Worm (Caenorhabditis elegans): ENCODE measurements around the gene F19H6.4.

F19H6.4 gene

ce11 chrX:12362951-12363486, 2.5 kb upstream of the F19H6.4 start:
- peak; percentile 49 for TF ChIP-seq F13C5.2 (tag; optimal IDR thresholded peaks at IDR 0.05)
- TF ChIP-seq hmg-4 (GFP tag; optimal IDR thresholded peaks at IDR 0.05), result no peak

ce11 chrX:12364804-12365203, 684 bp upstream of the F19H6.4 start, which contains the start of gene F19H6.5:
TSS of gene F19H6.5 (minus strand) at chrX:12364904.
- no peak for TF ChIP-seq B0310.2 (tag; optimal IDR thresholded peaks at IDR 0.05)
- no peak for TF ChIP-seq hmg-4 (GFP tag; optimal IDR thresholded peaks at IDR 0.05)
- TF ChIP-seq pes-1 (GFP tag; IDR thresholded peaks at IDR 0.05), result no peak
- TF ChIP-seq tra-4 (tag; optimal IDR thresholded peaks at IDR 0.05), result no peak
- TF ChIP-seq scrt-1 (GFP tag; IDR thresholded peaks at IDR 0.05), result no peak

- no peak for TF ChIP-seq tra-4 (tag; optimal IDR thresholded peaks at IDR 0.05)
- peak; percentile 55 for TF ChIP-seq ceh-13 (GFP tag; optimal IDR thresholded peaks at IDR 0.05)
- TF ChIP-seq ets-7 (tag; optimal IDR thresholded peaks at IDR 0.05), result peak; percentile 26
- peak; percentile 39 for TF ChIP-seq B0310.2 (tag; optimal IDR thresholded peaks at IDR 0.05)
- TF ChIP-seq hmg-4 (GFP tag; optimal IDR thresholded peaks at IDR 0.05), result peak; percentile 66
- no peak; the same call in none of the 2 replicates for TF ChIP-seq pes-1 (GFP tag; IDR thresholded peaks at IDR 0.05)
- peak; percentile 47 for TF ChIP-seq hnd-1 (tag; optimal IDR thresholded peaks at IDR 0.05)
- TF ChIP-seq F13C5.2 (tag; optimal IDR thresholded peaks at IDR 0.05), result peak; percentile 84
- TF ChIP-seq sea-1 (GFP tag; conservative IDR thresholded peaks at IDR 0.05), result peak; percentile 71; the same call in 1 of the 2 replicates
- TF ChIP-seq aly-1 (tag; optimal IDR thresholded peaks at IDR 0.05), result peak; percentile 59
- peak; percentile 80 for TF ChIP-seq scrt-1 (GFP tag; IDR thresholded peaks at IDR 0.05)
- peak; percentile 82 for TF ChIP-seq tbx-11 (GFP tag; IDR thresholded peaks at IDR 0.05)
- TF ChIP-seq tbx-37 (GFP tag; conservative IDR thresholded peaks at IDR 0.05), result peak; percentile 60; the same call in 1 of the 2 replicates
- peak; percentile 60 for TF ChIP-seq ceh-36 (tag; optimal IDR thresholded peaks at IDR 0.05)
- TF ChIP-seq hmbx-1 (tag; optimal IDR thresholded peaks at IDR 0.05), result peak; percentile 39
- peak; percentile 84 for TF ChIP-seq flt-1 (GFP tag; IDR thresholded peaks at IDR 0.05)
- TF ChIP-seq ama-1 (optimal IDR thresholded peaks at IDR 0.05), result no peak
Observed at ce11 chrX:12367498-12367897, 2.0 kb downstream of the F19H6.4 start.

- no peak for TF ChIP-seq ets-7 (tag; optimal IDR thresholded peaks at IDR 0.05)
- no peak for TF ChIP-seq B0310.2 (tag; optimal IDR thresholded peaks at IDR 0.05)
- no peak for TF ChIP-seq sea-1 (GFP tag; conservative IDR thresholded peaks at IDR 0.05)
- TF ChIP-seq F13C5.2 (tag; optimal IDR thresholded peaks at IDR 0.05), result no peak
- TF ChIP-seq hmbx-1 (tag; optimal IDR thresholded peaks at IDR 0.05), result no peak
- TF ChIP-seq hmg-4 (GFP tag; optimal IDR thresholded peaks at IDR 0.05), result no peak
- no peak for TF ChIP-seq pes-1 (GFP tag; IDR thresholded peaks at IDR 0.05)
- no peak for TF ChIP-seq ceh-36 (tag; optimal IDR thresholded peaks at IDR 0.05)
- no peak for TF ChIP-seq ama-1 (optimal IDR thresholded peaks at IDR 0.05)
- TF ChIP-seq tbx-37 (GFP tag; conservative IDR thresholded peaks at IDR 0.05), result no peak
Observed at ce11 chrX:12371321-12371720, 5.8 kb downstream of the F19H6.4 start, which contains the start of gene rif-1.2. TSS of gene rif-1.2 (minus strand) at chrX:12371421.

- TF ChIP-seq tra-4 (tag; optimal IDR thresholded peaks at IDR 0.05), result no peak
- TF ChIP-seq tbx-11 (GFP tag; IDR thresholded peaks at IDR 0.05), result no peak
- no peak for TF ChIP-seq hmbx-1 (tag; optimal IDR thresholded peaks at IDR 0.05)
- no peak for TF ChIP-seq pes-1 (GFP tag; IDR thresholded peaks at IDR 0.05)
- TF ChIP-seq ceh-36 (tag; optimal IDR thresholded peaks at IDR 0.05), result no peak
- no peak for TF ChIP-seq ama-1 (optimal IDR thresholded peaks at IDR 0.05)
- no peak for TF ChIP-seq flt-1 (GFP tag; IDR thresholded peaks at IDR 0.05)
- TF ChIP-seq hnd-1 (tag; optimal IDR thresholded peaks at IDR 0.05), result no peak
- no peak for TF ChIP-seq hmg-4 (GFP tag; optimal IDR thresholded peaks at IDR 0.05)
- TF ChIP-seq scrt-1 (GFP tag; IDR thresholded peaks at IDR 0.05), result no peak
- no peak for TF ChIP-seq ets-7 (tag; optimal IDR thresholded peaks at IDR 0.05)
Observed at ce11 chrX:12375783-12376182, 10.3 kb downstream of the F19H6.4 start.

ce11 chrX:12378293-12378692, 12.8 kb downstream of the F19H6.4 start, which contains the start of gene glb-13:
TSS of gene glb-13 (minus strand) at chrX:12378393.
- TF ChIP-seq ama-1 (optimal IDR thresholded peaks at IDR 0.05) (no peak), pes-1 (GFP tag; IDR thresholded peaks at IDR 0.05) (no peak), B0310.2 (tag; optimal IDR thresholded peaks at IDR 0.05) (no peak), tbx-37 (GFP tag; conservative IDR thresholded peaks at IDR 0.05) (no peak), ets-7 (tag; optimal IDR thresholded peaks at IDR 0.05) (no peak), sea-1 (GFP tag; conservative IDR thresholded peaks at IDR 0.05) (no peak), tbx-11 (GFP tag; IDR thresholded peaks at IDR 0.05) (no peak)

ce11 chrX:12391380-12391779, 25.9 kb downstream of the F19H6.4 start, which contains the start of gene nekl-3:
TSS of gene nekl-3 (minus strand) at chrX:12391480.
- TF ChIP-seq ceh-36 (tag; optimal IDR thresholded peaks at IDR 0.05), result no peak
- no peak for TF ChIP-seq ama-1 (optimal IDR thresholded peaks at IDR 0.05)
- no peak for TF ChIP-seq sea-1 (GFP tag; conservative IDR thresholded peaks at IDR 0.05)
- TF ChIP-seq scrt-1 (GFP tag; IDR thresholded peaks at IDR 0.05), result no peak
- no peak for TF ChIP-seq B0310.2 (tag; optimal IDR thresholded peaks at IDR 0.05)
- TF ChIP-seq pes-1 (GFP tag; IDR thresholded peaks at IDR 0.05), result no peak
- TF ChIP-seq flt-1 (GFP tag; IDR thresholded peaks at IDR 0.05), result no peak
- TF ChIP-seq tbx-11 (GFP tag; IDR thresholded peaks at IDR 0.05), result no peak
- TF ChIP-seq hnd-1 (tag; optimal IDR thresholded peaks at IDR 0.05), result no peak
- no peak for TF ChIP-seq tbx-37 (GFP tag; conservative IDR thresholded peaks at IDR 0.05)
- no peak for TF ChIP-seq F13C5.2 (tag; optimal IDR thresholded peaks at IDR 0.05)
- no peak for TF ChIP-seq ceh-13 (GFP tag; optimal IDR thresholded peaks at IDR 0.05)
- no peak for TF ChIP-seq ets-7 (tag; optimal IDR thresholded peaks at IDR 0.05)

ce11 chrX:12393786-12394308, 28.4 kb downstream of the F19H6.4 start, which contains the start of gene F17E5.2:
TSS of gene F17E5.2 (plus strand) at chrX:12394258.
- TF ChIP-seq aly-1 (tag; optimal IDR thresholded peaks at IDR 0.05) (peak; percentile 32), hmg-4 (GFP tag; optimal IDR thresholded peaks at IDR 0.05) (no peak), sea-1 (GFP tag; conservative IDR thresholded peaks at IDR 0.05) (no peak), F13C5.2 (tag; optimal IDR thresholded peaks at IDR 0.05) (peak; percentile 18), flt-1 (GFP tag; IDR thresholded peaks at IDR 0.05) (peak; percentile 15; the same call in 1 of the 2 replicates), ceh-13 (GFP tag; optimal IDR thresholded peaks at IDR 0.05) (no peak), B0310.2 (tag; optimal IDR thresholded peaks at IDR 0.05) (no peak), ama-1 (optimal IDR thresholded peaks at IDR 0.05) (no peak), tbx-11 (GFP tag; IDR thresholded peaks at IDR 0.05) (0 out of 2 replicates have a peak, but pooled peaks have one; percentile 18), pes-1 (GFP tag; IDR thresholded peaks at IDR 0.05) (no peak), scrt-1 (GFP tag; IDR thresholded peaks at IDR 0.05) (no peak), hnd-1 (tag; optimal IDR thresholded peaks at IDR 0.05) (no peak)

All from whole organism, early embryonic.